Worm (Caenorhabditis elegans) whole organism, L3 larva: ENCODE measurements around the gene ptp-1.

ENCODE experiments used
- R02D3.7 ChIP-seq: fragments of 150-350 bp; optimal IDR thresholded peaks from 2 replicates; lab custom pipeline; 2014; ENCODE audit warnings: missing biosample characterization, missing genetic modification characterization
- aly-2 ChIP-seq: fragments of 150-350 bp; optimal IDR thresholded peaks from 2 replicates; lab custom pipeline; 2014; ENCODE audit warnings: missing biosample characterization, missing genetic modification characterization
- ama-1 ChIP-seq: fragments of 150-350 bp; optimal IDR thresholded peaks from 2 replicates; lab custom pipeline; 2018
- ceh-16 ChIP-seq: sonication (generic microtip); optimal IDR thresholded peaks from 2 replicates; lab custom pipeline; 2017; ENCODE audit warnings: missing biosample characterization, missing genetic modification characterization
- egl-27 ChIP-seq: sonication (generic microtip); optimal IDR thresholded peaks from 4 replicates; lab custom pipeline; 2017; ENCODE audit warnings: missing biosample characterization, missing genetic modification reagents, missing genetic modification characterization
- egl-5 ChIP-seq: fragments of 150-350 bp; optimal IDR thresholded peaks from 2 replicates; lab custom pipeline; 2017; ENCODE audit warnings: missing biosample characterization, missing genetic modification reagents, missing genetic modification characterization, inconsistent platforms
- elt-2 ChIP-seq: sonication (generic microtip); optimal IDR thresholded peaks from 2 replicates; lab custom pipeline; 2016; ENCODE audit warnings: missing genetic modification reagents, mild to moderate bottlenecking, missing genetic modification characterization, missing compliant biosample characterization
- elt-3 ChIP-seq, 3 experiments: fragments of 150-350 bp in 1 of 3; sonication (generic microtip) in 2 of 3; optimal IDR thresholded peaks; 2 replicates in 2 of 3; 4 replicates in 1 of 3; lab custom pipeline; 2014 to 2017; ENCODE audit warnings: missing biosample characterization in 3 of 3, missing genetic modification characterization in 3 of 3
- eor-1 ChIP-seq, 2 experiments: fragments of 150-350 bp; optimal IDR thresholded peaks; 2 replicates each; lab custom pipeline; 2014 to 2018; ENCODE audit warnings: missing biosample characterization in 2 of 2, missing genetic modification characterization in 2 of 2
- fkh-10 ChIP-seq: sonication (generic microtip); optimal IDR thresholded peaks from 2 replicates; lab custom pipeline; 2017; ENCODE audit warnings: missing biosample characterization, missing genetic modification reagents, missing genetic modification characterization
- fkh-2 ChIP-seq: fragments of 150-350 bp; optimal IDR thresholded peaks from 2 replicates; lab custom pipeline; 2014; ENCODE audit warnings: missing biosample characterization, missing genetic modification reagents, missing genetic modification characterization
- lin-15B ChIP-seq: fragments of 150-350 bp; optimal IDR thresholded peaks from 2 replicates; lab custom pipeline; 2014; ENCODE audit warnings: missing biosample characterization, missing genetic modification characterization
- lin-39 ChIP-seq: fragments of 150-350 bp; optimal IDR thresholded peaks from 2 replicates; lab custom pipeline; 2018; ENCODE audit warnings: missing biosample characterization, missing genetic modification reagents, missing genetic modification characterization
- lsy-12 ChIP-seq: sonication (generic microtip); optimal IDR thresholded peaks from 2 replicates; lab custom pipeline; 2016; ENCODE audit warnings: mild to moderate bottlenecking, missing genetic modification characterization, missing compliant biosample characterization
- nfya-1 ChIP-seq: sonication (generic microtip); optimal IDR thresholded peaks from 2 replicates; lab custom pipeline; 2017; ENCODE audit warnings: missing genetic modification characterization, mild to moderate bottlenecking, missing compliant biosample characterization, antibody characterized with exemption, moderate library complexity; ENCODE audit not compliant: insufficient read depth
- nhr-11 ChIP-seq: fragments of 150-350 bp; optimal IDR thresholded peaks from 2 replicates; lab custom pipeline; 2014; ENCODE audit warnings: missing biosample characterization, missing genetic modification characterization
- nhr-12 ChIP-seq: fragments of 150-350 bp; optimal IDR thresholded peaks from 2 replicates; lab custom pipeline; 2014; ENCODE audit warnings: missing biosample characterization, missing genetic modification characterization
- nhr-23 ChIP-seq: fragments of 150-350 bp; optimal IDR thresholded peaks from 2 replicates; lab custom pipeline; 2014; ENCODE audit warnings: missing biosample characterization, missing genetic modification reagents, missing genetic modification characterization
- nhr-25 ChIP-seq: sonication (generic microtip); optimal IDR thresholded peaks from 2 replicates; lab custom pipeline; 2017; ENCODE audit warnings: missing biosample characterization, missing genetic modification characterization
- nhr-43 ChIP-seq: sonication (generic microtip); optimal IDR thresholded peaks from 2 replicates; lab custom pipeline; 2016; ENCODE audit warnings: mild to moderate bottlenecking, missing genetic modification characterization, missing compliant biosample characterization; ENCODE audit not compliant: poor library complexity, severe bottlenecking
- nhr-67 ChIP-seq: fragments of 150-350 bp; optimal IDR thresholded peaks from 2 replicates; lab custom pipeline; 2014; ENCODE audit warnings: missing biosample characterization, missing genetic modification characterization
- nhr-76 ChIP-seq: fragments of 150-350 bp; sonication (generic microtip); optimal IDR thresholded peaks from 5 replicates; lab custom pipeline; 2014; ENCODE audit warnings: missing biosample characterization, missing genetic modification characterization
- nhr-77 ChIP-seq: fragments of 150-350 bp; optimal IDR thresholded peaks from 2 replicates; lab custom pipeline; 2014; ENCODE audit warnings: missing biosample characterization, missing genetic modification characterization
- pha-4 ChIP-seq: fragments of 150-350 bp; optimal IDR thresholded peaks from 2 replicates; lab custom pipeline; 2014; ENCODE audit warnings: missing biosample characterization, missing genetic modification reagents, missing genetic modification characterization
- pqm-1 ChIP-seq: fragments of 150-350 bp; optimal IDR thresholded peaks from 2 replicates; lab custom pipeline; 2017; ENCODE audit warnings: missing biosample characterization, missing genetic modification characterization, inconsistent platforms
- sea-2 ChIP-seq: fragments of 150-350 bp; sonication (generic microtip); optimal IDR thresholded peaks from 4 replicates; lab custom pipeline; 2014; ENCODE audit warnings: missing biosample characterization, missing genetic modification reagents, missing genetic modification characterization
- skn-1 ChIP-seq: fragments of 150-350 bp; optimal IDR thresholded peaks from 2 replicates; lab custom pipeline; 2014; ENCODE audit warnings: missing biosample characterization, missing genetic modification characterization
- snpc-4 ChIP-seq: fragments of 150-350 bp; optimal IDR thresholded peaks from 2 replicates; lab custom pipeline; 2014; ENCODE audit warnings: missing biosample characterization, missing genetic modification characterization
- tbx-2 ChIP-seq: sonication (generic microtip); optimal IDR thresholded peaks from 2 replicates; lab custom pipeline; 2016; ENCODE audit warnings: mild to moderate bottlenecking, missing genetic modification characterization, missing compliant biosample characterization
- unc-62 ChIP-seq: fragments of 150-350 bp; sonication (generic microtip); optimal IDR thresholded peaks from 4 replicates; lab custom pipeline; 2014; ENCODE audit warnings: missing biosample characterization, missing genetic modification reagents, missing genetic modification characterization
- ztf-11 ChIP-seq: fragments of 150-350 bp; optimal IDR thresholded peaks from 2 replicates; lab custom pipeline; 2014; ENCODE audit warnings: missing biosample characterization, missing genetic modification characterization
- ztf-4 ChIP-seq: fragments of 150-350 bp; optimal IDR thresholded peaks from 2 replicates; lab custom pipeline; 2014; ENCODE audit warnings: missing biosample characterization, missing genetic modification characterization

ptp-1 gene

DNA sequence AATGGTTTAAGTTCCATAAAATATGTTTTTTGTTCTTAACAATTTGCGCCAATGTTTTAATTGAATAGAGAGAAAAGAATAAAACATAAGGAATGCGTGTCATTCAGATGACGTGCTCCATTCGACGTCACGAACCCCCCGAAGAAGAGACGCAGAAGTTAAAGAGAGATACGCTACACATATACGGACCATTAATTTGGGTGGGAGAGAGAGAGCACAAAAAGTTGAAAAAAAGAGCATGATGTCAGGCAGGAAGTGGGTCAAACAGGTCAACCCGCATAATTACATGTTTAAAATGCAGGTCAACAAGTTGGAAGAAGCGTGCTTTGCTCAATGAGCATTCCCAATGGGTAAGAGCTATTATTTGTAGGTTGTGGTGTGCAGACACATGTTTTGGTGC lies 30.3 kb upstream of the ptp-1 start:
- TF ChIP-seq snpc-4: no peak
- peak; percentile 60 for TF ChIP-seq fkh-2 (tag; lab: Kevin White, UChicago)
- TF ChIP-seq lin-39 (tag; lab: Kevin White, UChicago): peak; percentile 21
- TF ChIP-seq lsy-12 (tag; lab: Kevin White, UChicago): no peak
- TF ChIP-seq ztf-11: no peak
- TF ChIP-seq nhr-23 (tag; lab: Kevin White, UChicago): no peak
- no peak for TF ChIP-seq unc-62 (GFP tag; lab: Kevin White, UChicago)
- TF ChIP-seq R02D3.7 (tag; lab: Kevin White, UChicago): no peak
- TF ChIP-seq egl-5 (tag; lab: Kevin White, UChicago): no peak
- peak; percentile 28 for TF ChIP-seq nfya-1
- peak; percentile 41 for TF ChIP-seq tbx-2 (tag; lab: Kevin White, UChicago)

- TF ChIP-seq nhr-25 (tag; lab: Kevin White, UChicago) (no peak), ztf-11 (no peak), tbx-2 (tag; lab: Kevin White, UChicago) (no peak), ama-1 (lab: Kevin White, UChicago) (no peak), snpc-4 (no peak), nhr-67 (tag; lab: Kevin White, UChicago) (no peak), fkh-2 (tag; lab: Kevin White, UChicago) (no peak), nhr-76 (tag; lab: Kevin White, UChicago) (no peak), sea-2 (GFP tag; lab: Kevin White, UChicago) (no peak), pha-4 (no peak), unc-62 (GFP tag; lab: Kevin White, UChicago) (no peak), R02D3.7 (tag; lab: Kevin White, UChicago) (no peak), nhr-12 (tag; lab: Kevin White, UChicago) (no peak), elt-3 (tag; optimal IDR thresholded peaks at IDR 0.05; lab: Kevin White, UChicago) (no peak), ceh-16 (tag; lab: Kevin White, UChicago) (no peak), pqm-1 (tag; lab: Kevin White, UChicago) (no peak), aly-2 (tag; lab: Kevin White, UChicago) (no peak)
These were observed 28.2 kb upstream of the ptp-1 start for ce11 chrIII:3562276-3562675.

ce11 chrIII:3564762-3565359 lies 25.7 kb upstream of the ptp-1 start:
- TF ChIP-seq skn-1 (tag; lab: Kevin White, UChicago) (no peak), nfya-1 (peak; percentile 7), elt-2 (no peak)

- TF ChIP-seq ztf-4 (tag; lab: Kevin White, UChicago) (no peak), nfya-1 (peak; percentile 0)
These were observed 23.7 kb upstream of the ptp-1 start for ce11 chrIII:3566785-3567184.

DNA sequence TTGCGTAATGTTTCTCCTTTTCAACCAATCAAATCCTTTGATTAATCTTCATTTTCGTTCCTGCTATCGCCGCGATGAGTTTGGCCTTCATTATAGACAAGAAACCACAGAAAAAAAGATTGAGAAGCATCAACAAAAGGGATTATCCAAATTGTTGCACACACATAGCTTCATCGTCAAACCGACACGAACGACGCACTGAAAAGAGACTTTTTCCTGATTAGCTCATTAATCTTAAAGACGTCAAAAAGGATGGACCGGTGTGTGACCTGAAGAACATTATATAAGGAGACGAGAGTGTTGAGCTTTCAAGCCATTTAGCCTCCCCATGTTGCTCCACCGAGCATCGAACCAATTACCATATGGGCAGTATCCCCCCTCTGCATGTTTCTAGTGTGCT lies 20.8 kb upstream of the ptp-1 start:
- no peak for TF ChIP-seq eor-1 (tag; optimal IDR thresholded peaks at IDR 0.05; lab: Kevin White, UChicago)
- no peak for TF ChIP-seq fkh-2 (tag; lab: Kevin White, UChicago)
- TF ChIP-seq nhr-43: no peak
- no peak for TF ChIP-seq ceh-16 (tag; lab: Kevin White, UChicago)
- no peak for TF ChIP-seq egl-5 (tag; lab: Kevin White, UChicago)
- TF ChIP-seq snpc-4: no peak
- TF ChIP-seq R02D3.7 (tag; lab: Kevin White, UChicago): no peak
- TF ChIP-seq nhr-77 (tag; lab: Kevin White, UChicago): no peak
- no peak for TF ChIP-seq lin-15B
- no peak for TF ChIP-seq fkh-10 (GFP tag; lab: Kevin White, UChicago)
- TF ChIP-seq egl-27 (tag; lab: Kevin White, UChicago): no peak
- no peak for TF ChIP-seq pqm-1 (tag; lab: Kevin White, UChicago)
- TF ChIP-seq nhr-11 (tag; lab: Kevin White, UChicago): no peak
